Worm (Caenorhabditis elegans) whole organism, L1 larva: ENCODE results near the gene B0563.6.

Experiments
- C04F5.9 ChIP-seq: sonication (generic microtip); optimal IDR thresholded peaks from 2 replicates; lab custom pipeline; 2016; ENCODE audit warnings: missing genetic modification characterization, missing compliant biosample characterization
- C16A3.4 ChIP-seq: fragments of 150-350 bp; optimal IDR thresholded peaks from 2 replicates; lab custom pipeline; 2014; ENCODE audit warnings: missing biosample characterization, missing genetic modification characterization
- aha-1 ChIP-seq: fragments of 150-350 bp; optimal IDR thresholded peaks from 2 replicates; lab custom pipeline; 2014; ENCODE audit warnings: missing biosample characterization, missing genetic modification characterization
- alr-1 ChIP-seq: fragments of 200-800 bp; sonication (Bioruptor generic); optimal IDR thresholded peaks from 2 replicates; lab custom pipeline; 2018; ENCODE audit warnings: borderline replicate concordance, mild to moderate bottlenecking, missing genetic modification characterization, missing compliant biosample characterization
- aly-2 ChIP-seq: fragments of 150-350 bp; optimal IDR thresholded peaks from 2 replicates; lab custom pipeline; 2014; ENCODE audit warnings: missing biosample characterization, missing genetic modification characterization
- ceh-63 ChIP-seq: fragments of 200-800 bp; sonication (Bioruptor generic); optimal IDR thresholded peaks from 2 replicates; lab custom pipeline; 2018; ENCODE audit warnings: mild to moderate bottlenecking, missing genetic modification characterization, missing compliant biosample characterization
- ceh-82 ChIP-seq, 3 experiments: fragments of 150-350 bp in 1 of 3; sonication (generic microtip) in 2 of 3; optimal IDR thresholded peaks; 2 replicates each; lab custom pipeline; 2014 to 2017; ENCODE audit warnings: missing biosample characterization in 3 of 3, missing genetic modification characterization in 3 of 3
- ceh-88 ChIP-seq: fragments of 200-800 bp; sonication (Bioruptor generic); IDR thresholded peaks from 2 replicates; pipeline ENCODE4 v1.3.6; 2022; ENCODE audit warnings: missing genetic modification characterization, missing compliant biosample characterization
- dpl-1 ChIP-seq, 3 experiments: fragments of 150-350 bp in 2 of 3; sonication (generic microtip) in 1 of 3; optimal IDR thresholded peaks; 2 replicates each; lab custom pipeline; 2014 to 2017; ENCODE audit warnings: missing biosample characterization in 3 of 3, missing genetic modification characterization in 3 of 3, missing genetic modification reagents in 3 of 3
- dsc-1 ChIP-seq: sonication (generic microtip); optimal IDR thresholded peaks from 2 replicates; lab custom pipeline; 2016; ENCODE audit warnings: mild to moderate bottlenecking, missing genetic modification characterization, missing compliant biosample characterization
- efl-1 ChIP-seq, 4 experiments: fragments of 150-350 bp; optimal IDR thresholded peaks in 3 of 4; peaks in 1 of 4; 1 replicate in 1 of 4; 2 replicates in 3 of 4; lab custom pipeline; 2014; ENCODE audit warnings: missing biosample characterization in 2 of 4, missing genetic modification characterization in 2 of 4, missing genetic modification reagents in 2 of 4
- egl-13 ChIP-seq: sonication (generic microtip); optimal IDR thresholded peaks from 2 replicates; lab custom pipeline; 2016; ENCODE audit warnings: missing genotype, missing genetic modification reagents, missing genetic modification characterization, missing compliant biosample characterization
- egl-27 ChIP-seq, 2 experiments: fragments of 150-350 bp in 1 of 2; sonication (generic microtip); optimal IDR thresholded peaks; 3 replicates each; lab custom pipeline; 2017 to 2018; ENCODE audit warnings: missing biosample characterization in 2 of 2, missing genetic modification characterization in 2 of 2, missing genetic modification reagents in 2 of 2
- elt-2 ChIP-seq: sonication (generic microtip); optimal IDR thresholded peaks from 2 replicates; lab custom pipeline; 2016; ENCODE audit warnings: missing genetic modification characterization, mild to moderate bottlenecking, inconsistent platforms, missing compliant biosample characterization, missing genetic modification reagents
- elt-3 ChIP-seq, 6 experiments: fragments of 150-350 bp in 1 of 6; sonication (generic microtip); optimal IDR thresholded peaks; 2 replicates each; lab custom pipeline; 2017 to 2018; ENCODE audit warnings: missing biosample characterization in 6 of 6, missing genetic modification characterization in 6 of 6, inconsistent platforms in 1 of 6
- fkh-8 ChIP-seq: sonication (generic microtip); optimal IDR thresholded peaks from 2 replicates; lab custom pipeline; 2016; ENCODE audit warnings: mild to moderate bottlenecking, missing genetic modification characterization, missing compliant biosample characterization
- hlh-17 ChIP-seq: fragments of 200-800 bp; sonication (Bioruptor generic); optimal IDR thresholded peaks from 2 replicates; lab custom pipeline; 2018; ENCODE audit warnings: missing genetic modification characterization, mild to moderate bottlenecking, missing compliant biosample characterization, moderate library complexity, borderline replicate concordance
- hlh-4 ChIP-seq: sonication (generic microtip); optimal IDR thresholded peaks from 2 replicates; lab custom pipeline; 2016; ENCODE audit warnings: mild to moderate bottlenecking, missing genetic modification characterization, missing compliant biosample characterization
- irx-1 ChIP-seq: sonication (generic microtip); optimal IDR thresholded peaks from 2 replicates; lab custom pipeline; 2016; ENCODE audit warnings: missing genetic modification characterization, missing compliant biosample characterization
- isw-1 ChIP-seq: fragments of 200-800 bp; sonication (Bioruptor generic); IDR thresholded peaks from 2 replicates; pipeline ENCODE4 v1.3.6; 2022; ENCODE audit warnings: missing genetic modification characterization, missing compliant biosample characterization
- lin-15B ChIP-seq: fragments of 150-350 bp; sonication (generic microtip); optimal IDR thresholded peaks from 3 replicates; lab custom pipeline; 2014; ENCODE audit warnings: missing biosample characterization, missing genetic modification characterization
- lir-3 ChIP-seq: sonication (generic microtip); optimal IDR thresholded peaks from 2 replicates; lab custom pipeline; 2016; ENCODE audit warnings: mild to moderate bottlenecking, missing genetic modification characterization, moderate library complexity, missing compliant biosample characterization; ENCODE audit not compliant: poor library complexity
- lsy-2 ChIP-seq, 2 experiments: fragments of 150-350 bp; optimal IDR thresholded peaks; 2 replicates each; lab custom pipeline; 2014; ENCODE audit warnings: missing biosample characterization in 2 of 2, missing genetic modification characterization in 2 of 2
- mef-2 ChIP-seq: fragments of 150-350 bp; optimal IDR thresholded peaks from 2 replicates; lab custom pipeline; 2014; ENCODE audit warnings: missing biosample characterization, missing genetic modification characterization
- mep-1 ChIP-seq: fragments of 150-350 bp; optimal IDR thresholded peaks from 2 replicates; lab custom pipeline; 2014; ENCODE audit warnings: missing biosample characterization, missing genetic modification characterization
- nhr-19 ChIP-seq: fragments of 200-800 bp; sonication (Bioruptor generic); conservative IDR thresholded peaks from 2 replicates; pipeline ENCODE4 v1.3.6; 2022; ENCODE audit warnings: missing genetic modification characterization, missing compliant biosample characterization
- nhr-20 ChIP-seq: sonication (generic microtip); optimal IDR thresholded peaks from 2 replicates; lab custom pipeline; 2016; ENCODE audit warnings: mild to moderate bottlenecking, missing genetic modification characterization, missing compliant biosample characterization
- nhr-76 ChIP-seq: sonication (generic microtip); optimal IDR thresholded peaks from 2 replicates; lab custom pipeline; 2017; ENCODE audit warnings: missing biosample characterization, missing genetic modification characterization
- nhr-84 ChIP-seq: sonication (generic microtip); optimal IDR thresholded peaks from 2 replicates; lab custom pipeline; 2017; ENCODE audit warnings: missing biosample characterization, missing genetic modification characterization
- rnt-1 ChIP-seq: sonication (generic microtip); optimal IDR thresholded peaks from 2 replicates; lab custom pipeline; 2016; ENCODE audit warnings: mild to moderate bottlenecking, missing genetic modification characterization, moderate library complexity, missing compliant biosample characterization
- skn-1 ChIP-seq: fragments of 150-350 bp; optimal IDR thresholded peaks from 2 replicates; lab custom pipeline; 2014; ENCODE audit warnings: missing biosample characterization, missing genetic modification characterization
- snpc-4 ChIP-seq: fragments of 150-350 bp; optimal IDR thresholded peaks from 2 replicates; lab custom pipeline; 2014; ENCODE audit warnings: missing biosample characterization, missing genetic modification characterization
- sox-4 ChIP-seq: sonication (generic microtip); optimal IDR thresholded peaks from 2 replicates; lab custom pipeline; 2016; ENCODE audit warnings: missing genetic modification characterization, missing compliant biosample characterization
- sptf-1 ChIP-seq: fragments of 150-350 bp; optimal IDR thresholded peaks from 2 replicates; lab custom pipeline; 2014; ENCODE audit warnings: missing biosample characterization, missing genetic modification characterization
- tbx-2 ChIP-seq: sonication (generic microtip); optimal IDR thresholded peaks from 2 replicates; lab custom pipeline; 2016; ENCODE audit warnings: missing genetic modification characterization, missing compliant biosample characterization
- unc-86 ChIP-seq: sonication (generic microtip); optimal IDR thresholded peaks from 2 replicates; lab custom pipeline; 2016; ENCODE audit warnings: missing genetic modification characterization, missing compliant biosample characterization
- xbp-1 ChIP-seq: sonication (generic microtip); optimal IDR thresholded peaks from 2 replicates; lab custom pipeline; 2016; ENCODE audit warnings: missing genetic modification characterization, missing compliant biosample characterization
- ztf-11 ChIP-seq, 2 experiments: sonication (generic microtip); optimal IDR thresholded peaks; 2 replicates each; lab custom pipeline; 2016 to 2017; ENCODE audit warnings: missing genetic modification characterization in 2 of 2, missing biosample characterization in 1 of 2, missing compliant biosample characterization in 1 of 2

The B0563.6 gene

ce11 chrX:9150269-9150744 is 12.8 kb downstream of the B0563.6 start, which contains the start of gene tmbi-4 (continued):
- TF ChIP-seq xbp-1 (tag; lab: Kevin White, UChicago) (peak; percentile 75), unc-86 (tag; lab: Kevin White, UChicago) (peak; percentile 48), elt-3 (tag; optimal IDR thresholded peaks at IDR 0.05; lab: Kevin White, UChicago) (peak in 1 of 6 experiments; percentile 52), nhr-20 (peak; percentile 64), dsc-1 (tag; lab: Kevin White, UChicago) (peak; percentile 20), irx-1 (tag; lab: Kevin White, UChicago) (no peak), mep-1 (tag; lab: Kevin White, UChicago) (peak; percentile 52), aly-2 (tag; lab: Kevin White, UChicago) (no peak), C16A3.4 (tag; lab: Kevin White, UChicago) (peak; percentile 80), snpc-4 (no peak), fkh-8 (no peak), sptf-1 (tag; lab: Kevin White, UChicago) (no peak), ceh-63 (GFP tag; lab: Kevin White, UChicago) (no peak), lir-3 (no peak), isw-1 (GFP tag; lab: Robert Waterston, UW) (no peak; the same call in 1 of the 2 replicates), sox-4 (tag; lab: Kevin White, UChicago) (no peak), dpl-1 (GFP tag; optimal IDR thresholded peaks at IDR 0.05; lab: Kevin White, UChicago) (peak; percentile 12 to 43 (median 42)), mef-2 (no peak), egl-27 (tag; optimal IDR thresholded peaks at IDR 0.05; lab: Kevin White, UChicago) (no peak), aha-1 (no peak), skn-1 (tag; lab: Kevin White, UChicago) (no peak), hlh-4 (no peak), rnt-1 (tag; lab: Kevin White, UChicago) (no peak), efl-1 (optimal IDR thresholded peaks at IDR 0.05; lab: Kevin White, UChicago) (peak; percentile 30 to 61), efl-1 (GFP tag; optimal IDR thresholded peaks at IDR 0.05 in 1 of 2; lab: Kevin White, UChicago) (peak in 1 of 2 experiments; percentile 14), egl-13 (tag; lab: Kevin White, UChicago) (peak; percentile 1), nhr-84 (tag; lab: Kevin White, UChicago) (no peak), ceh-88 (no peak), ceh-82 (tag; optimal IDR thresholded peaks at IDR 0.05; lab: Kevin White, UChicago) (peak in 1 of 3 experiments; percentile 57), C04F5.9 (tag; lab: Kevin White, UChicago) (no peak), lin-15B (tag; lab: Kevin White, UChicago) (peak; percentile 30), lsy-2 (tag; optimal IDR thresholded peaks at IDR 0.05; lab: Kevin White, UChicago) (peak; percentile 13 to 73)

- no peak for TF ChIP-seq alr-1 (tag; lab: Kevin White, UChicago)
- no peak for TF ChIP-seq hlh-17 (GFP tag; lab: Kevin White, UChicago)
- TF ChIP-seq nhr-19 (GFP tag; lab: Robert Waterston, UW): no peak
- TF ChIP-seq ceh-82 (tag; optimal IDR thresholded peaks at IDR 0.05; lab: Kevin White, UChicago): no peak
- no peak for TF ChIP-seq dsc-1 (tag; lab: Kevin White, UChicago)
- TF ChIP-seq ztf-11 (tag; optimal IDR thresholded peaks at IDR 0.05; lab: Kevin White, UChicago): no peak
- no peak for TF ChIP-seq tbx-2 (tag; lab: Kevin White, UChicago)
These were observed 16.7 kb downstream of the B0563.6 start, which contains the start of gene B0563.7 for ce11 chrX:9154216-9154615. Gene B0563.7 (minus strand): TSS chrX:9154316.

ce11 chrX:9155751-9156150 is 18.2 kb downstream of the B0563.6 start:
- TF ChIP-seq nhr-76 (tag; lab: Kevin White, UChicago) (no peak), elt-2 (tag; lab: Kevin White, UChicago) (peak; percentile 9)
